Fruit fly (Drosophila melanogaster) whole organism, embryonic: ENCODE data around the gene CG9920.

ENCODE experiments used
- ATbp ChIP-seq: fragments of 200-800 bp; sonication (Bioruptor generic); optimal IDR thresholded peaks from 2 replicates; lab custom pipeline; 2017; ENCODE audit warnings: missing biosample characterization, mild to moderate bottlenecking, missing genetic modification characterization, missing genetic modification reagents
- Abd-B ChIP-seq: fragments of 200-800 bp; sonication (Bioruptor generic); optimal IDR thresholded peaks from 2 replicates; lab custom pipeline; 2018; ENCODE audit warnings: missing biosample characterization, mild to moderate bottlenecking, missing genetic modification characterization, moderate library complexity
- Awh ChIP-seq: fragments of 200-800 bp; sonication (Bioruptor generic); IDR thresholded peaks from 2 replicates; pipeline ENCODE4, ENCODE4 v1.3.6; 2022; ENCODE audit warnings: missing biosample characterization, missing genetic modification characterization
- Bdp1 ChIP-seq: fragments of 200-800 bp; sonication (Bioruptor generic); optimal IDR thresholded peaks from 3 replicates; lab custom pipeline; 2016; ENCODE audit warnings: missing biosample characterization, missing genetic modification characterization
- CG1024 ChIP-seq: fragments of 200-800 bp; sonication (Bioruptor generic); IDR thresholded peaks from 2 replicates; pipeline ENCODE4 v1.3.6; 2022; ENCODE audit warnings: missing biosample characterization, missing genetic modification characterization
- CG11456 ChIP-seq: fragments of 200-800 bp; sonication (Bioruptor generic); IDR thresholded peaks from 3 replicates; pipeline ENCODE4 v1.3.6; 2022; ENCODE audit warnings: missing biosample characterization, missing genetic modification characterization
- CG11504 ChIP-seq: fragments of 200-800 bp; sonication (Bioruptor generic); optimal IDR thresholded peaks from 3 replicates; lab custom pipeline; 2019; ENCODE audit warnings: missing biosample characterization, mild to moderate bottlenecking, missing genetic modification characterization, moderate library complexity
- CG11696 ChIP-seq: fragments of 200-800 bp; sonication (Bioruptor generic); IDR thresholded peaks from 2 replicates; pipeline ENCODE4 v1.3.6; 2022; ENCODE audit warnings: missing biosample characterization, missing genetic modification characterization
- CG12155 ChIP-seq: fragments of 200-800 bp; sonication (Bioruptor generic); optimal IDR thresholded peaks from 3 replicates; lab custom pipeline; 2016; ENCODE audit warnings: missing biosample characterization, missing genetic modification characterization
- CG12391 ChIP-seq: fragments of 200-800 bp; sonication (Bioruptor generic); optimal IDR thresholded peaks from 3 replicates; lab custom pipeline; 2018; ENCODE audit warnings: missing biosample characterization, mild to moderate bottlenecking, missing genetic modification characterization, moderate library complexity
- CG15073 ChIP-seq: fragments of 200-800 bp; sonication (Bioruptor generic); optimal IDR thresholded peaks from 2 replicates; lab custom pipeline; 2016; ENCODE audit warnings: missing biosample characterization, missing genetic modification characterization
- CG15514 ChIP-seq: fragments of 200-800 bp; sonication (Bioruptor generic); optimal IDR thresholded peaks from 3 replicates; lab custom pipeline; 2017; ENCODE audit warnings: missing biosample characterization, missing genetic modification characterization, mild to moderate bottlenecking, moderate library complexity, missing genetic modification reagents
- CG17328 ChIP-seq: fragments of 200-800 bp; sonication (Bioruptor generic); IDR thresholded peaks from 2 replicates; pipeline ENCODE4 v1.3.6; 2022; ENCODE audit warnings: missing biosample characterization, missing genetic modification characterization
- CG17612 ChIP-seq: fragments of 200-800 bp; sonication (Bioruptor generic); IDR thresholded peaks from 2 replicates; pipeline ENCODE4 v1.3.6; 2022; ENCODE audit warnings: missing biosample characterization, missing genetic modification characterization
- CG18262 ChIP-seq: fragments of 200-800 bp; optimal IDR thresholded peaks from 3 replicates; lab custom pipeline; 2019; ENCODE audit warnings: missing biosample characterization, mild to moderate bottlenecking, missing genetic modification characterization, moderate library complexity
- CG18764 ChIP-seq: fragments of 200-800 bp; sonication (Bioruptor generic); optimal IDR thresholded peaks from 3 replicates; lab custom pipeline; 2016; ENCODE audit warnings: missing biosample characterization, missing genetic modification characterization
- CG3281 ChIP-seq: fragments of 200-800 bp; sonication (Bioruptor generic); optimal IDR thresholded peaks from 3 replicates; lab custom pipeline; 2017; ENCODE audit warnings: missing biosample characterization, mild to moderate bottlenecking, missing genetic modification characterization
- CG33213 ChIP-seq: fragments of 200-800 bp; sonication (Bioruptor generic); optimal IDR thresholded peaks from 3 replicates; lab custom pipeline; 2016; ENCODE audit warnings: missing biosample characterization, missing genetic modification characterization
- CG34224 ChIP-seq: fragments of 200-800 bp; sonication (Bioruptor generic); IDR thresholded peaks from 3 replicates; pipeline ENCODE4 v1.3.6; 2022; ENCODE audit warnings: missing biosample characterization, missing genetic modification characterization; ENCODE audit not compliant: partially characterized antibody
- CG3726 ChIP-seq: fragments of 200-800 bp; sonication (Bioruptor generic); IDR thresholded peaks from 3 replicates; pipeline ENCODE4, ENCODE4 v1.3.6; 2022; ENCODE audit warnings: missing biosample characterization, missing genetic modification characterization
- CG6272 ChIP-seq: fragments of 200-800 bp; sonication (Bioruptor generic); IDR thresholded peaks from 2 replicates; pipeline ENCODE4 v1.3.6; 2022; ENCODE audit warnings: missing biosample characterization, missing genetic modification characterization
- CG6854 ChIP-seq: fragments of 200-800 bp; sonication (Bioruptor generic); optimal IDR thresholded peaks from 3 replicates; lab custom pipeline; 2017; ENCODE audit warnings: missing biosample characterization, mild to moderate bottlenecking, missing genetic modification characterization
- CG8924 ChIP-seq: fragments of 200-800 bp; optimal IDR thresholded peaks from 3 replicates; lab custom pipeline; 2019; ENCODE audit warnings: missing biosample characterization, mild to moderate bottlenecking, missing genetic modification characterization, moderate library complexity
- CG9609 ChIP-seq: fragments of 200-800 bp; sonication (Bioruptor generic); optimal IDR thresholded peaks from 3 replicates; lab custom pipeline; 2016; ENCODE audit warnings: missing biosample characterization, missing genetic modification characterization
- CG9727 ChIP-seq: fragments of 200-800 bp; sonication (Bioruptor generic); optimal IDR thresholded peaks from 3 replicates; lab custom pipeline; 2017; ENCODE audit warnings: missing biosample characterization, mild to moderate bottlenecking, missing genetic modification characterization
- D ChIP-seq, 2 experiments: fragments of 200-800 bp in 1 of 2; fragments of >200 bp in 1 of 2; sonication (Bioruptor generic) in 1 of 2; optimal IDR thresholded peaks; 2 replicates in 1 of 2; 3 replicates in 1 of 2; lab custom pipeline; 2017; ENCODE audit warnings: mild to moderate bottlenecking in 1 of 2, missing biosample characterization in 1 of 2, missing genetic modification characterization in 1 of 2, missing genetic modification reagents in 1 of 2
- Dref ChIP-seq: fragments of 200-800 bp; sonication (Bioruptor generic); IDR thresholded peaks from 2 replicates; pipeline ENCODE4 v1.3.6; 2022; ENCODE audit warnings: missing biosample characterization, missing genetic modification characterization
- E2f2 ChIP-seq: fragments of 200-800 bp; sonication (Bioruptor generic); IDR thresholded peaks from 2 replicates; pipeline ENCODE4 v1.3.6; 2022; ENCODE audit warnings: missing biosample characterization, missing genetic modification characterization
- Ets65A ChIP-seq: fragments of 200-800 bp; sonication (Bioruptor generic); peaks from one replicate; lab custom pipeline; 2016; ENCODE audit warnings: missing biosample characterization, missing genetic modification characterization
- Fer3 ChIP-seq: fragments of 200-800 bp; sonication (Bioruptor generic); optimal IDR thresholded peaks from 2 replicates; lab custom pipeline; 2018; ENCODE audit warnings: missing biosample characterization, mild to moderate bottlenecking, missing genetic modification characterization, moderate library complexity
- GATAe ChIP-seq: fragments of 200-800 bp; sonication (Bioruptor generic); conservative IDR thresholded peaks from 2 replicates; pipeline ENCODE4 v1.3.6; 2022; ENCODE audit warnings: missing biosample characterization, missing genetic modification characterization
- Gsc ChIP-seq: fragments of 200-800 bp; sonication (Bioruptor generic); IDR thresholded peaks from 2 replicates; pipeline ENCODE4 v1.3.6; 2022; ENCODE audit warnings: missing biosample characterization, missing genetic modification characterization
- HLH4C ChIP-seq: fragments of 200-800 bp; sonication (Bioruptor generic); IDR thresholded peaks from 3 replicates; pipeline ENCODE4 v1.3.6; 2022; ENCODE audit warnings: missing biosample characterization, missing genetic modification characterization; ENCODE audit not compliant: partially characterized antibody
- Hr3 ChIP-seq: fragments of 200-800 bp; sonication (Bioruptor generic); optimal IDR thresholded peaks from 3 replicates; lab custom pipeline; 2016; ENCODE audit warnings: missing biosample characterization, missing genetic modification characterization
- Lhr ChIP-seq: fragments of 200-800 bp; sonication (Bioruptor generic); optimal IDR thresholded peaks from 3 replicates; lab custom pipeline; 2017; ENCODE audit warnings: mild to moderate bottlenecking, missing biosample characterization, missing genetic modification reagents, missing genetic modification characterization
- MTF-1 ChIP-seq: fragments of 200-800 bp; sonication (Bioruptor generic); optimal IDR thresholded peaks from 2 replicates; lab custom pipeline; 2018; ENCODE audit warnings: missing biosample characterization, mild to moderate bottlenecking, missing genetic modification characterization, borderline replicate concordance
- Max ChIP-seq: fragments of 200-800 bp; sonication (Bioruptor generic); optimal IDR thresholded peaks from 2 replicates; lab custom pipeline; 2016; ENCODE audit warnings: missing biosample characterization, mild to moderate bottlenecking, missing genetic modification characterization
- NfI ChIP-seq: fragments of 200-800 bp; sonication (Bioruptor generic); optimal IDR thresholded peaks from 3 replicates; lab custom pipeline; 2018; ENCODE audit warnings: missing biosample characterization, mild to moderate bottlenecking, missing genetic modification characterization, moderate library complexity
- Optix ChIP-seq: fragments of 200-800 bp; sonication (Bioruptor generic); IDR thresholded peaks from 3 replicates; pipeline ENCODE4 v1.3.6; 2022; ENCODE audit warnings: missing biosample characterization, missing genetic modification characterization
- aop ChIP-seq: fragments of 200-800 bp; sonication (Bioruptor generic); IDR thresholded peaks from 2 replicates; pipeline ENCODE4 v1.3.6; 2022; ENCODE audit warnings: missing biosample characterization, missing genetic modification characterization
- chinmo ChIP-seq: fragments of 200-800 bp; sonication (Bioruptor generic); IDR thresholded peaks from 4 replicates; pipeline ENCODE4 v1.3.6; 2022; ENCODE audit warnings: missing biosample characterization, missing genetic modification characterization; ENCODE audit not compliant: partially characterized antibody
- crc ChIP-seq: fragments of 200-800 bp; sonication (Bioruptor generic); optimal IDR thresholded peaks from 2 replicates; lab custom pipeline; 2016; ENCODE audit warnings: missing biosample characterization, missing genetic modification characterization
- esg ChIP-seq: fragments of 200-800 bp; sonication (Bioruptor generic); conservative IDR thresholded peaks from 2 replicates; pipeline ENCODE4 v1.3.6; 2022; ENCODE audit warnings: missing biosample characterization, missing genetic modification characterization
- grn ChIP-seq: fragments of 200-800 bp; sonication (Bioruptor generic); optimal IDR thresholded peaks from 3 replicates; lab custom pipeline; 2017; ENCODE audit warnings: missing biosample characterization, missing genetic modification characterization
- lilli ChIP-seq: fragments of 200-800 bp; sonication (Bioruptor generic); optimal IDR thresholded peaks from 3 replicates; lab custom pipeline; 2016; ENCODE audit warnings: missing biosample characterization, missing genetic modification characterization
- oc ChIP-seq: fragments of 200-800 bp; sonication (Bioruptor generic); optimal IDR thresholded peaks from 2 replicates; lab custom pipeline; 2018; ENCODE audit warnings: missing biosample characterization, mild to moderate bottlenecking, missing genetic modification characterization, moderate library complexity
- sd ChIP-seq: fragments of 200-800 bp; sonication (Bioruptor generic); optimal IDR thresholded peaks from 3 replicates; lab custom pipeline; 2018; ENCODE audit warnings: missing biosample characterization, mild to moderate bottlenecking, missing genetic modification characterization, moderate library complexity
- sens ChIP-seq: fragments of 200-800 bp; sonication (Bioruptor generic); peaks from one replicate; lab custom pipeline; 2016; ENCODE audit warnings: missing biosample characterization, missing genetic modification characterization
- sob ChIP-seq: fragments of 200-800 bp; sonication (Bioruptor generic); IDR thresholded peaks from 2 replicates; pipeline ENCODE4 v1.3.6; 2022; ENCODE audit warnings: missing biosample characterization, missing genetic modification characterization
- sug ChIP-seq: fragments of 200-800 bp; optimal IDR thresholded peaks from 2 replicates; lab custom pipeline; 2019; ENCODE audit warnings: missing biosample characterization, mild to moderate bottlenecking, missing genetic modification characterization, moderate library complexity
- z ChIP-seq: fragments of 200-800 bp; sonication (Bioruptor generic); IDR thresholded peaks from 3 replicates; pipeline ENCODE4 v1.3.6; 2022; ENCODE audit warnings: missing biosample characterization, missing genetic modification characterization

CG9920 gene

DNA sequence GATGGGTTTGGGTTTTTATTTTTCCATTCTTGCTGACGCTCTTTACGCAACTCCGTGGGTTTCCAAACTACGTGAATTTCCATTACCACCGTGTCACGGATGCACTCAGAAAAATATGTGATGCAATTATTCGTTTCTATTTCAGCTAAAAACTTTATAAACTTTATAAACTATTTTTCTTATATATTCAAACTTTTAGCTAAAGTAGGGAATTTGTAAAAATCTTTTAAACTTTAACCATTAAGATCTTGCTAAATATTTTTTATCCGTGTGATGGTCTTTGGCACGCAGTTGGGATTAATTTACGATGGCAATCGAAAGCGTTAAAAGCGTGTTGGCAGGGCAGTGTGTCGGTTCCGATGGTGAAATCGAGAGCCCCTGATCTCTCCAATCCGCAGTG is 2.5 kb downstream of the CG9920 start (continued):
- peak; percentile 49 for TF ChIP-seq CG8924 (tag; lab: Kevin White, UChicago)
- TF ChIP-seq sob, result peak; percentile 67
- peak; percentile 50 for TF ChIP-seq Fer3 (tag; lab: Kevin White, UChicago)
- no peak for TF ChIP-seq CG33213 (GFP tag; lab: Kevin White, UChicago)
- no peak for TF ChIP-seq CG3726
- no peak for TF ChIP-seq CG11456
- TF ChIP-seq Gsc (GFP tag; lab: Robert Waterston, UW), result no peak
- TF ChIP-seq lilli (GFP tag; lab: Kevin White, UChicago), result peak; percentile 15
- no peak for TF ChIP-seq oc (tag; lab: Kevin White, UChicago)
- TF ChIP-seq HLH4C (GFP tag; lab: Robert Waterston, UW), result no peak
- TF ChIP-seq D (optimal IDR thresholded peaks at IDR 0.05; lab: Kevin White, UChicago), result no peak
- TF ChIP-seq D (GFP tag; optimal IDR thresholded peaks at IDR 0.05; lab: Kevin White, UChicago), result peak; percentile 34
- TF ChIP-seq CG17328 (GFP tag; lab: Robert Waterston, UW), result peak; percentile 34; the same call in 1 of the 2 replicates
- peak; percentile 19 for TF ChIP-seq CG3281
- TF ChIP-seq Abd-B (GFP tag; lab: Kevin White, UChicago), result peak; percentile 32
- peak; percentile 81 for TF ChIP-seq CG11504 (tag; lab: Kevin White, UChicago)
- no peak for TF ChIP-seq CG9609 (GFP tag; lab: Kevin White, UChicago)
- TF ChIP-seq CG17612, result no peak
- no peak for TF ChIP-seq aop
- TF ChIP-seq CG15073 (GFP tag; lab: Kevin White, UChicago), result no peak
- TF ChIP-seq crc (GFP tag; lab: Kevin White, UChicago), result no peak
- TF ChIP-seq CG15514 (GFP tag; lab: Kevin White, UChicago), result peak; percentile 0
- TF ChIP-seq Ets65A (GFP tag; lab: Kevin White, UChicago), result no peak
- TF ChIP-seq Dref (GFP tag; lab: Robert Waterston, UW), result no peak
- no peak for TF ChIP-seq Bdp1
- no peak for TF ChIP-seq CG18764 (GFP tag; lab: Kevin White, UChicago)
- TF ChIP-seq CG9727 (GFP tag; lab: Kevin White, UChicago), result peak; percentile 16
- TF ChIP-seq CG6854 (GFP tag; lab: Kevin White, UChicago), result peak; percentile 37
- peak; percentile 41 for TF ChIP-seq esg (GFP tag; lab: Robert Waterston, UW)
- TF ChIP-seq GATAe (GFP tag; lab: Robert Waterston, UW), result no peak
- no peak for TF ChIP-seq grn (GFP tag; lab: Kevin White, UChicago)
- peak; percentile 55; the same call in 1 of the 2 replicates for TF ChIP-seq Awh (GFP tag; lab: Robert Waterston, UW)
- peak; percentile 64 for TF ChIP-seq ATbp
- no peak for TF ChIP-seq Optix (GFP tag; lab: Robert Waterston, UW)
- TF ChIP-seq CG34224 (GFP tag; lab: Robert Waterston, UW), result no peak
- TF ChIP-seq Max (GFP tag; lab: Kevin White, UChicago), result no peak
- no peak for TF ChIP-seq sd (tag; lab: Kevin White, UChicago)
- TF ChIP-seq CG12391 (tag; lab: Kevin White, UChicago), result peak; percentile 60
- TF ChIP-seq CG18262 (tag; lab: Kevin White, UChicago), result peak; percentile 61
- no peak for TF ChIP-seq CG12155 (GFP tag; lab: Kevin White, UChicago)
- TF ChIP-seq CG6272, result 0 out of 2 replicates have a peak, but pooled peaks have one; percentile 23
- peak; percentile 85 for TF ChIP-seq sens (GFP tag; lab: Kevin White, UChicago)
- no peak for TF ChIP-seq CG1024 (GFP tag; lab: Robert Waterston, UW)
- TF ChIP-seq Hr3 (GFP tag; lab: Kevin White, UChicago), result no peak
- no peak for TF ChIP-seq MTF-1 (GFP tag; lab: Kevin White, UChicago)
- no peak for TF ChIP-seq z (GFP tag; lab: Robert Waterston, UW)
- no peak for TF ChIP-seq CG11696 (GFP tag; lab: Robert Waterston, UW)
- peak; percentile 27; the same call in 1 of the 2 replicates for TF ChIP-seq E2f2
- no peak for TF ChIP-seq Lhr (GFP tag; lab: Kevin White, UChicago)
- no peak for TF ChIP-seq chinmo
- no peak for TF ChIP-seq sug
- peak; percentile 4 for TF ChIP-seq NfI (GFP tag; lab: Kevin White, UChicago)
